Worm (Caenorhabditis elegans): ENCODE results near the gene clec-265.

DNA sequence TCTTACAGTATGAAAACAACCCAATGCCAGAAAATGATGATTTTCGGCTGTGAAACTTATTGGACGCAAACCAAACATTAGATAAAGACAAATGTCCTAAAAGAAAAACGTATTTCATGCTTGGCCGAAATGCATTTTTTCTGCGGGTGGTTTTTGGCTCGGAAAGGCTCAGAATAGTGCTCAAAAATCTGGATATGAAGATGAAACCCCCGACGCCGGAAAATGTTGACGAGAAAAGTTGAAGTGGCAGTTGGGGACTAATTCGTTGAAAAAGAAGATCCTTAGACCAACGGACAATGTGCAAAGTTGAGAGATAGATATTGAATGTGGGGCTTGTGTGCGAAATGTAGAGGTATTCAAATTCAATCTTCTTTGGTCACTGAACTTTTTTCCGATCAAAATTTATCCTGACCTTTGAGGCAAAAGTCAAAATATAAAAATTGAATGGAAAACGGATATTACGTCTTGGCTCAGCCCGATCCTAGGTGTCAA, 13.0 kb upstream of the clec-265 start, which contains the start of gene flp-18:
- no peak for TF ChIP-seq ztf-4 (tag; optimal IDR thresholded peaks at IDR 0.05)
- no peak for TF ChIP-seq lir-3 (tag; optimal IDR thresholded peaks at IDR 0.05; ENCODE audit: poor library complexity)
- no peak for TF ChIP-seq isw-1 (GFP tag; IDR thresholded peaks at IDR 0.05)
- TF ChIP-seq aly-2 (tag; optimal IDR thresholded peaks at IDR 0.05): no peak
- no peak for TF ChIP-seq C34B4.2 (tag; optimal IDR thresholded peaks at IDR 0.05)
- no peak for TF ChIP-seq irx-1 (tag; optimal IDR thresholded peaks at IDR 0.05)
- TF ChIP-seq ceh-63 (GFP tag; optimal IDR thresholded peaks at IDR 0.05): no peak
